Fruit fly (Drosophila melanogaster) whole organism, embryonic: ENCODE data around the gene MsR2.

Experiments used
- Bgb ChIP-seq: fragments of 200-800 bp; sonication (Bioruptor generic); IDR thresholded peaks from 2 replicates; pipeline ENCODE4 v1.3.6; 2022; ENCODE audit warnings: missing biosample characterization, missing genetic modification characterization; ENCODE audit not compliant: partially characterized antibody
- CG10979 ChIP-seq: fragments of 200-800 bp; sonication (Bioruptor generic); optimal IDR thresholded peaks from 2 replicates; lab custom pipeline; 2018; ENCODE audit warnings: missing biosample characterization, mild to moderate bottlenecking, missing genetic modification characterization, moderate library complexity
- CG11504 ChIP-seq: fragments of 200-800 bp; sonication (Bioruptor generic); optimal IDR thresholded peaks from 3 replicates; lab custom pipeline; 2019; ENCODE audit warnings: missing biosample characterization, mild to moderate bottlenecking, missing genetic modification characterization, moderate library complexity
- CG12299 ChIP-seq: fragments of 200-800 bp; sonication (Bioruptor generic); optimal IDR thresholded peaks from 2 replicates; lab custom pipeline; 2018; ENCODE audit warnings: missing biosample characterization, mild to moderate bottlenecking, missing genetic modification characterization
- CG14441 ChIP-seq: fragments of 200-800 bp; sonication (Bioruptor generic); IDR thresholded peaks from 2 replicates; pipeline ENCODE4 v1.3.6; 2022; ENCODE audit warnings: missing biosample characterization, missing genetic modification characterization
- CG14667 ChIP-seq: fragments of 200-800 bp; sonication (Bioruptor generic); IDR thresholded peaks from 2 replicates; pipeline ENCODE4 v1.3.6; 2022; ENCODE audit warnings: missing biosample characterization, missing genetic modification characterization
- CG14965 ChIP-seq: fragments of 200-800 bp; sonication (Bioruptor generic); optimal IDR thresholded peaks from 2 replicates; lab custom pipeline; 2016; ENCODE audit warnings: missing biosample characterization, missing genetic modification characterization, borderline replicate concordance
- CG15011 ChIP-seq: fragments of 200-800 bp; sonication (Bioruptor generic); optimal IDR thresholded peaks from 3 replicates; lab custom pipeline; 2018; ENCODE audit warnings: missing biosample characterization, mild to moderate bottlenecking, missing genetic modification characterization
- CG1529 ChIP-seq: fragments of 200-800 bp; sonication (Bioruptor generic); optimal IDR thresholded peaks from 3 replicates; lab custom pipeline; 2018; ENCODE audit warnings: missing biosample characterization, missing genetic modification characterization
- CG15479 ChIP-seq: fragments of 200-800 bp; sonication (Bioruptor generic); optimal IDR thresholded peaks from 3 replicates; lab custom pipeline; 2019; ENCODE audit warnings: missing biosample characterization, mild to moderate bottlenecking, missing genetic modification characterization, moderate library complexity
- CG15696 ChIP-seq: fragments of 200-800 bp; sonication (Bioruptor generic); optimal IDR thresholded peaks from 2 replicates; lab custom pipeline; 2019; ENCODE audit warnings: missing biosample characterization, mild to moderate bottlenecking, missing genetic modification characterization, moderate library complexity
- CG1647 ChIP-seq: fragments of 200-800 bp; sonication (Bioruptor generic); optimal IDR thresholded peaks from 3 replicates; lab custom pipeline; 2016; ENCODE audit warnings: missing biosample characterization, missing genetic modification characterization
- CG16779 ChIP-seq: fragments of 200-800 bp; sonication (Bioruptor generic); IDR thresholded peaks from 2 replicates; pipeline ENCODE4 v1.3.6; 2022; ENCODE audit warnings: missing biosample characterization, missing genetic modification characterization
- CG17612 ChIP-seq: fragments of 200-800 bp; sonication (Bioruptor generic); IDR thresholded peaks from 2 replicates; pipeline ENCODE4 v1.3.6; 2022; ENCODE audit warnings: missing biosample characterization, missing genetic modification characterization
- CG2678 ChIP-seq: fragments of 200-800 bp; sonication (Bioruptor generic); optimal IDR thresholded peaks from 3 replicates; lab custom pipeline; 2019; ENCODE audit warnings: missing biosample characterization, mild to moderate bottlenecking, missing genetic modification characterization, moderate library complexity
- CG31365 ChIP-seq: fragments of 200-800 bp; sonication (Bioruptor generic); optimal IDR thresholded peaks from 2 replicates; lab custom pipeline; 2018; ENCODE audit warnings: missing biosample characterization, mild to moderate bottlenecking, missing genetic modification characterization
- CG32532 ChIP-seq: fragments of 200-800 bp; sonication (Bioruptor generic); IDR thresholded peaks from 2 replicates; pipeline ENCODE4 v1.3.6; 2022; ENCODE audit warnings: missing biosample characterization, missing genetic modification characterization
- CG3281 ChIP-seq: fragments of 200-800 bp; sonication (Bioruptor generic); optimal IDR thresholded peaks from 3 replicates; lab custom pipeline; 2017; ENCODE audit warnings: missing biosample characterization, mild to moderate bottlenecking, missing genetic modification characterization
- CG4282 ChIP-seq: fragments of 200-800 bp; sonication (Bioruptor generic); optimal IDR thresholded peaks from 2 replicates; lab custom pipeline; 2016; ENCODE audit warnings: missing biosample characterization, missing genetic modification characterization
- CG43689 ChIP-seq: fragments of 200-800 bp; sonication (Bioruptor generic); IDR thresholded peaks from 2 replicates; pipeline ENCODE4 v1.3.6; 2022; ENCODE audit warnings: missing biosample characterization, missing genetic modification characterization
- CG6175 ChIP-seq: fragments of 200-800 bp; sonication (Bioruptor generic); IDR thresholded peaks from 3 replicates; pipeline ENCODE4 v1.3.6; 2022; ENCODE audit warnings: missing biosample characterization, missing genetic modification characterization
- CG8478 ChIP-seq: fragments of >200 bp; optimal IDR thresholded peaks from 2 replicates; lab custom pipeline; 2018
- CG9437 ChIP-seq: fragments of 200-800 bp; sonication (Bioruptor generic); optimal IDR thresholded peaks from 2 replicates; lab custom pipeline; 2018; ENCODE audit warnings: missing biosample characterization, mild to moderate bottlenecking, missing genetic modification characterization
- CG9817 ChIP-seq: fragments of 200-800 bp; sonication (Bioruptor generic); optimal IDR thresholded peaks from 2 replicates; lab custom pipeline; 2018; ENCODE audit warnings: missing biosample characterization, mild to moderate bottlenecking, missing genetic modification characterization, moderate library complexity
- E2f2 ChIP-seq: fragments of 200-800 bp; sonication (Bioruptor generic); IDR thresholded peaks from 2 replicates; pipeline ENCODE4 v1.3.6; 2022; ENCODE audit warnings: missing biosample characterization, missing genetic modification characterization
- Lpt ChIP-seq: fragments of >200 bp; optimal IDR thresholded peaks from 2 replicates; lab custom pipeline; 2018; ENCODE audit warnings: missing biosample characterization, missing genetic modification characterization
- Poxn ChIP-seq: fragments of 200-800 bp; sonication (Bioruptor generic); IDR thresholded peaks from 2 replicates; pipeline ENCODE4 v1.3.6; 2022; ENCODE audit warnings: missing biosample characterization, missing genetic modification characterization
- Sin3A ChIP-seq: fragments of >200 bp; optimal IDR thresholded peaks from 2 replicates; lab custom pipeline; 2018
- Sry-β ChIP-seq: fragments of 200-800 bp; sonication (Bioruptor generic); optimal IDR thresholded peaks from 2 replicates; lab custom pipeline; 2018; ENCODE audit warnings: missing biosample characterization, mild to moderate bottlenecking, missing genetic modification characterization, moderate library complexity
- ac ChIP-seq: fragments of 200-800 bp; sonication (Bioruptor generic); optimal IDR thresholded peaks from 3 replicates; lab custom pipeline; 2017; ENCODE audit warnings: missing biosample characterization, mild to moderate bottlenecking, missing genetic modification characterization
- al ChIP-seq: fragments of 200-800 bp; sonication (Bioruptor generic); IDR thresholded peaks from 2 replicates; pipeline ENCODE4 v1.3.6; 2022; ENCODE audit warnings: missing biosample characterization, missing genetic modification characterization
- ci ChIP-seq: fragments of 200-800 bp; sonication (Bioruptor generic); IDR thresholded peaks from 3 replicates; pipeline ENCODE4 v1.3.6; 2022; ENCODE audit warnings: missing biosample characterization, missing genetic modification characterization
- crol ChIP-seq: fragments of 200-800 bp; sonication (Bioruptor generic); IDR thresholded peaks from 2 replicates; pipeline ENCODE4 v1.3.6; 2022; ENCODE audit warnings: missing biosample characterization, missing genetic modification characterization
- danr ChIP-seq: fragments of 200-800 bp; sonication (Bioruptor generic); IDR thresholded peaks from 2 replicates; pipeline ENCODE4 v1.3.6; 2022; ENCODE audit warnings: missing biosample characterization, missing genetic modification characterization
- dpn ChIP-seq, 2 experiments: fragments of 200-800 bp; sonication (Bioruptor generic); optimal IDR thresholded peaks; 3 replicates each; lab custom pipeline; 2016; ENCODE audit warnings: missing biosample characterization in 2 of 2, missing genetic modification characterization in 2 of 2
- exex ChIP-seq: fragments of 200-800 bp; sonication (Bioruptor generic); optimal IDR thresholded peaks from 4 replicates; lab custom pipeline; 2018; ENCODE audit warnings: missing biosample characterization, mild to moderate bottlenecking, missing genetic modification characterization, moderate library complexity
- jigr1 ChIP-seq: fragments of 200-800 bp; sonication (Bioruptor generic); IDR thresholded peaks from 3 replicates; pipeline ENCODE4 v1.3.6; 2022; ENCODE audit warnings: missing biosample characterization, missing genetic modification characterization
- ken ChIP-seq: fragments of 200-800 bp; sonication (Bioruptor generic); IDR thresholded peaks from 3 replicates; pipeline ENCODE4 v1.3.6; 2022; ENCODE audit warnings: missing biosample characterization, missing genetic modification characterization
- nau ChIP-seq: fragments of 200-800 bp; sonication (Bioruptor generic); optimal IDR thresholded peaks from 3 replicates; lab custom pipeline; 2017; ENCODE audit warnings: missing biosample characterization, mild to moderate bottlenecking, missing genetic modification characterization, missing genetic modification reagents
- pum ChIP-seq: fragments of 200-800 bp; sonication (Bioruptor generic); optimal IDR thresholded peaks from 2 replicates; lab custom pipeline; 2016; ENCODE audit warnings: missing biosample characterization, missing genetic modification characterization
- sc ChIP-seq, 3 experiments: fragments of >200 bp in 2 of 3; fragments of 200-800 bp in 1 of 3; sonication (Bioruptor generic) in 1 of 3; optimal IDR thresholded peaks; 2 replicates in 2 of 3; 3 replicates in 1 of 3; lab custom pipeline; 2017; ENCODE audit warnings: mild to moderate bottlenecking in 1 of 3, missing biosample characterization in 1 of 3, missing genetic modification characterization in 1 of 3, missing genetic modification reagents in 1 of 3
- scrt ChIP-seq: fragments of 200-800 bp; sonication (Bioruptor generic); optimal IDR thresholded peaks from 2 replicates; lab custom pipeline; 2018; ENCODE audit warnings: missing biosample characterization, mild to moderate bottlenecking, missing genetic modification characterization, moderate library complexity
- sd ChIP-seq: fragments of 200-800 bp; sonication (Bioruptor generic); optimal IDR thresholded peaks from 3 replicates; lab custom pipeline; 2018; ENCODE audit warnings: missing biosample characterization, mild to moderate bottlenecking, missing genetic modification characterization, moderate library complexity
- seq ChIP-seq: fragments of 200-800 bp; sonication (Bioruptor generic); IDR thresholded peaks from 2 replicates; pipeline ENCODE4 v1.3.6; 2022; ENCODE audit warnings: missing biosample characterization, missing genetic modification characterization
- ssp ChIP-seq: fragments of 200-800 bp; sonication (Bioruptor generic); IDR thresholded peaks from 2 replicates; pipeline ENCODE4 v1.3.6; 2022; ENCODE audit warnings: missing biosample characterization, missing genetic modification characterization
- stc ChIP-seq: fragments of 200-800 bp; sonication (Bioruptor generic); IDR thresholded peaks from 2 replicates; pipeline ENCODE4 v1.3.6; 2022; ENCODE audit warnings: missing biosample characterization, missing genetic modification characterization
- tna ChIP-seq: fragments of 200-800 bp; sonication (Bioruptor generic); IDR thresholded peaks from 2 replicates; pipeline ENCODE4 v1.3.6; 2022; ENCODE audit warnings: missing biosample characterization, missing genetic modification characterization; ENCODE audit not compliant: partially characterized antibody
- trh ChIP-seq: fragments of 200-800 bp; sonication (Bioruptor generic); optimal IDR thresholded peaks from 2 replicates; lab custom pipeline; 2016; ENCODE audit warnings: missing biosample characterization, missing genetic modification characterization
- vvl ChIP-seq: fragments of 200-800 bp; sonication (Bioruptor generic); IDR thresholded peaks from 2 replicates; pipeline ENCODE4 v1.3.6; 2022; ENCODE audit warnings: missing biosample characterization, missing genetic modification characterization
- wor ChIP-seq: fragments of 200-800 bp; sonication (Bioruptor generic); IDR thresholded peaks from 2 replicates; pipeline ENCODE4 v1.3.6; 2022; ENCODE audit warnings: missing biosample characterization, missing genetic modification characterization
- z ChIP-seq: fragments of 200-800 bp; sonication (Bioruptor generic); IDR thresholded peaks from 3 replicates; pipeline ENCODE4 v1.3.6; 2022; ENCODE audit warnings: missing biosample characterization, missing genetic modification characterization
- zfh2 ChIP-seq: fragments of 200-800 bp; sonication (Bioruptor generic); optimal IDR thresholded peaks from 2 replicates; lab custom pipeline; 2016; ENCODE audit warnings: missing biosample characterization, missing genetic modification characterization

Gene MsR2

dm6 chr3L:2257412-2257862, 25.2 kb upstream of the MsR2 start, which contains the start of the genes CG1275 and Elp5 (continued):
- no peak for TF ChIP-seq sc (optimal IDR thresholded peaks at IDR 0.05; lab: Kevin White, UChicago)
- TF ChIP-seq sc (GFP tag; optimal IDR thresholded peaks at IDR 0.05; lab: Kevin White, UChicago), result peak; percentile 95
- TF ChIP-seq CG12299, result peak; percentile 97
- TF ChIP-seq CG17612, result peak; percentile 99
- peak; percentile 98 for TF ChIP-seq jigr1 (GFP tag; lab: Robert Waterston, UW)
- peak; percentile 100 for TF ChIP-seq ci (GFP tag; lab: Robert Waterston, UW)
- peak; percentile 96 for TF ChIP-seq CG3281 (GFP tag; lab: Kevin White, UChicago)
- peak; percentile 76 for TF ChIP-seq CG14965 (GFP tag; lab: Kevin White, UChicago)
- peak; percentile 86 for TF ChIP-seq z (GFP tag; lab: Robert Waterston, UW)
- peak; percentile 100 for TF ChIP-seq vvl (GFP tag; lab: Robert Waterston, UW)
- TF ChIP-seq CG31365 (tag; lab: Kevin White, UChicago), result peak; percentile 76
- peak; percentile 99 for TF ChIP-seq CG2678
- peak; percentile 100 for TF ChIP-seq CG32532 (GFP tag; lab: Robert Waterston, UW)
- TF ChIP-seq CG8478 (lab: Kevin White, UChicago), result no peak
- TF ChIP-seq seq (GFP tag; lab: Robert Waterston, UW), result peak; percentile 99
- TF ChIP-seq CG1529 (GFP tag; lab: Kevin White, UChicago), result peak; percentile 97
- peak; percentile 98 for TF ChIP-seq zfh2 (GFP tag; lab: Kevin White, UChicago)
- peak; percentile 94 for TF ChIP-seq exex (tag; lab: Kevin White, UChicago)
- TF ChIP-seq CG14667 (GFP tag; lab: Robert Waterston, UW), result peak; percentile 99
- peak; percentile 39 for TF ChIP-seq Sin3A
- TF ChIP-seq CG1647 (GFP tag; lab: Kevin White, UChicago), result peak; percentile 97
- TF ChIP-seq nau (GFP tag; lab: Kevin White, UChicago), result no peak
- peak; percentile 80 for TF ChIP-seq Sry-β
- peak; percentile 96 for TF ChIP-seq CG11504 (tag; lab: Kevin White, UChicago)
- peak; percentile 98 for TF ChIP-seq Poxn
- peak; percentile 94 for TF ChIP-seq CG4282
- TF ChIP-seq stc (GFP tag; lab: Robert Waterston, UW), result peak; percentile 99
- peak; percentile 33; the same call in 1 of the 2 replicates for TF ChIP-seq Bgb (GFP tag; lab: Robert Waterston, UW)
- TF ChIP-seq Lpt (GFP tag; lab: Kevin White, UChicago), result no peak
- peak; percentile 84 for TF ChIP-seq crol
- peak; percentile 99 for TF ChIP-seq danr (GFP tag; lab: Robert Waterston, UW)
- peak; percentile 100 for TF ChIP-seq ken
- TF ChIP-seq CG43689 (GFP tag; lab: Robert Waterston, UW), result peak; percentile 98
- peak; percentile 95 for TF ChIP-seq ssp
- peak; percentile 99 for TF ChIP-seq al (GFP tag; lab: Robert Waterston, UW)
- peak; percentile 62 for TF ChIP-seq CG15479
- peak; percentile 91 for TF ChIP-seq CG15011 (GFP tag; lab: Kevin White, UChicago)
- peak; percentile 94 for TF ChIP-seq CG10979 (tag; lab: Kevin White, UChicago)
- TF ChIP-seq CG16779 (GFP tag; lab: Robert Waterston, UW), result peak; percentile 99
- TF ChIP-seq CG9437 (GFP tag; lab: Kevin White, UChicago), result peak; percentile 92
- TF ChIP-seq scrt (GFP tag; lab: Kevin White, UChicago), result peak; percentile 84
- peak; percentile 100 for TF ChIP-seq CG14441 (GFP tag; lab: Robert Waterston, UW)
- TF ChIP-seq trh, result peak; percentile 96
- peak; percentile 93 for TF ChIP-seq CG15696
- TF ChIP-seq wor (GFP tag; lab: Robert Waterston, UW), result peak; percentile 98
- TF ChIP-seq tna, result no peak
- TF ChIP-seq E2f2, result peak; percentile 93
- peak; percentile 99 for TF ChIP-seq CG6175 (GFP tag; lab: Robert Waterston, UW)
- TF ChIP-seq CG9817, result peak; percentile 99
- TF ChIP-seq ac, result peak; percentile 80
- peak; percentile 93 for TF ChIP-seq sd (tag; lab: Kevin White, UChicago)
- peak; percentile 97 to 98 for TF ChIP-seq dpn (GFP tag; optimal IDR thresholded peaks at IDR 0.05; lab: Kevin White, UChicago)
- TF ChIP-seq pum (GFP tag; lab: Kevin White, UChicago), result peak; percentile 97
